Fruit fly (Drosophila melanogaster) whole organism, embryonic: ENCODE data around the gene CG10550.

Source experiments
- Atf6 ChIP-seq: fragments of 200-800 bp; sonication (Bioruptor generic); IDR thresholded peaks from 2 replicates; pipeline ENCODE4 v1.3.6; 2022; ENCODE audit warnings: missing biosample characterization, missing genetic modification characterization
- CG11085 ChIP-seq: fragments of 200-800 bp; sonication (Bioruptor generic); IDR thresholded peaks from 2 replicates; pipeline ENCODE4 v1.3.6; 2022; ENCODE audit warnings: missing biosample characterization, missing genetic modification characterization
- CG11093 ChIP-seq: fragments of 200-800 bp; sonication (Bioruptor generic); IDR thresholded peaks from 3 replicates; pipeline ENCODE4 v1.3.6; 2022; ENCODE audit warnings: missing biosample characterization, missing genetic modification characterization
- CG14860 ChIP-seq: fragments of 200-800 bp; sonication (Bioruptor generic); IDR thresholded peaks from 3 replicates; pipeline ENCODE4 v1.3.6; 2022; ENCODE audit warnings: missing biosample characterization, missing genetic modification characterization; ENCODE audit not compliant: partially characterized antibody
- CG15601 ChIP-seq: fragments of 200-800 bp; sonication (Bioruptor generic); optimal IDR thresholded peaks from 3 replicates; lab custom pipeline; 2019; ENCODE audit warnings: missing biosample characterization, mild to moderate bottlenecking, missing genetic modification characterization, moderate library complexity
- CG17568 ChIP-seq: fragments of 200-800 bp; sonication (Bioruptor generic); optimal IDR thresholded peaks from 2 replicates; lab custom pipeline; 2018; ENCODE audit warnings: missing biosample characterization, mild to moderate bottlenecking, missing genetic modification characterization, moderate library complexity
- CG18619 ChIP-seq: fragments of 200-800 bp; sonication (Bioruptor generic); optimal IDR thresholded peaks from 3 replicates; lab custom pipeline; 2017; ENCODE audit warnings: missing biosample characterization, mild to moderate bottlenecking, missing genetic modification characterization
- CG30403 ChIP-seq: fragments of 200-800 bp; sonication (Bioruptor generic); optimal IDR thresholded peaks from 3 replicates; lab custom pipeline; 2016; ENCODE audit warnings: missing biosample characterization, missing genetic modification characterization
- CG4360 ChIP-seq: fragments of 200-800 bp; sonication (Bioruptor generic); IDR thresholded peaks from 2 replicates; pipeline ENCODE4 v1.3.6; 2022; ENCODE audit warnings: missing biosample characterization, missing genetic modification characterization
- CG6175 ChIP-seq: fragments of 200-800 bp; sonication (Bioruptor generic); IDR thresholded peaks from 3 replicates; pipeline ENCODE4 v1.3.6; 2022; ENCODE audit warnings: missing biosample characterization, missing genetic modification characterization
- CG6272 ChIP-seq: fragments of 200-800 bp; sonication (Bioruptor generic); IDR thresholded peaks from 2 replicates; pipeline ENCODE4 v1.3.6; 2022; ENCODE audit warnings: missing biosample characterization, missing genetic modification characterization
- CG6765 ChIP-seq: fragments of 200-800 bp; sonication (Bioruptor generic); optimal IDR thresholded peaks from 3 replicates; lab custom pipeline; 2017; ENCODE audit warnings: missing biosample characterization, mild to moderate bottlenecking, missing genetic modification characterization
- CG6854 ChIP-seq: fragments of 200-800 bp; sonication (Bioruptor generic); optimal IDR thresholded peaks from 3 replicates; lab custom pipeline; 2017; ENCODE audit warnings: missing biosample characterization, mild to moderate bottlenecking, missing genetic modification characterization
- CG8388 ChIP-seq: fragments of 200-800 bp; sonication (Bioruptor generic); optimal IDR thresholded peaks from 2 replicates; lab custom pipeline; 2019; ENCODE audit warnings: missing biosample characterization, mild to moderate bottlenecking, missing genetic modification characterization, moderate library complexity
- Camta ChIP-seq: fragments of 200-800 bp; sonication (Bioruptor generic); optimal IDR thresholded peaks from 2 replicates; lab custom pipeline; 2016; ENCODE audit warnings: missing biosample characterization, missing genetic modification characterization
- CoRest ChIP-seq: fragments of 200-800 bp; sonication (Bioruptor generic); optimal IDR thresholded peaks from 3 replicates; lab custom pipeline; 2018; ENCODE audit warnings: missing biosample characterization, mild to moderate bottlenecking, missing genetic modification characterization, moderate library complexity
- CrebB ChIP-seq: fragments of 200-800 bp; sonication (Bioruptor generic); optimal IDR thresholded peaks from 3 replicates; lab custom pipeline; 2018; ENCODE audit warnings: missing biosample characterization, mild to moderate bottlenecking, missing genetic modification characterization
- D ChIP-seq, 2 experiments: fragments of 200-800 bp in 1 of 2; fragments of >200 bp in 1 of 2; sonication (Bioruptor generic) in 1 of 2; optimal IDR thresholded peaks; 2 replicates in 1 of 2; 3 replicates in 1 of 2; lab custom pipeline; 2017; ENCODE audit warnings: mild to moderate bottlenecking in 1 of 2, missing biosample characterization in 1 of 2, missing genetic modification characterization in 1 of 2, missing genetic modification reagents in 1 of 2
- D19B ChIP-seq: fragments of 200-800 bp; sonication (Bioruptor generic); optimal IDR thresholded peaks from 2 replicates; lab custom pipeline; 2017; ENCODE audit warnings: missing biosample characterization, mild to moderate bottlenecking, missing genetic modification characterization
- Dad ChIP-seq: fragments of 200-800 bp; sonication (Bioruptor generic); optimal IDR thresholded peaks from 3 replicates; lab custom pipeline; 2016; ENCODE audit warnings: missing biosample characterization, missing genetic modification characterization
- Dref ChIP-seq: fragments of 200-800 bp; sonication (Bioruptor generic); IDR thresholded peaks from 2 replicates; pipeline ENCODE4 v1.3.6; 2022; ENCODE audit warnings: missing biosample characterization, missing genetic modification characterization
- ERR ChIP-seq: fragments of 200-800 bp; sonication (Bioruptor generic); optimal IDR thresholded peaks from 2 replicates; lab custom pipeline; 2016; ENCODE audit warnings: missing biosample characterization, missing genetic modification characterization
- Ets97D ChIP-seq: fragments of 200-800 bp; sonication (Bioruptor generic); optimal IDR thresholded peaks from 3 replicates; lab custom pipeline; 2016; ENCODE audit warnings: missing biosample characterization, missing genetic modification characterization
- HLH4C ChIP-seq: fragments of 200-800 bp; sonication (Bioruptor generic); IDR thresholded peaks from 3 replicates; pipeline ENCODE4 v1.3.6; 2022; ENCODE audit warnings: missing biosample characterization, missing genetic modification characterization; ENCODE audit not compliant: partially characterized antibody
- HLH54F ChIP-seq: fragments of 200-800 bp; sonication (Bioruptor generic); optimal IDR thresholded peaks from 3 replicates; lab custom pipeline; 2016; ENCODE audit warnings: missing biosample characterization, missing genetic modification characterization
- Hr51 ChIP-seq, 2 experiments: fragments of 200-800 bp; sonication (Bioruptor generic); optimal IDR thresholded peaks; 2 replicates in 1 of 2; 3 replicates in 1 of 2; lab custom pipeline; 2016 to 2018; ENCODE audit warnings: missing biosample characterization in 2 of 2, missing genetic modification characterization in 2 of 2, mild to moderate bottlenecking in 1 of 2, moderate library complexity in 1 of 2
- Mad ChIP-seq: fragments of 200-800 bp; sonication (Bioruptor generic); optimal IDR thresholded peaks from 2 replicates; lab custom pipeline; 2016; ENCODE audit warnings: missing biosample characterization, missing genetic modification characterization
- Med ChIP-seq: fragments of 200-800 bp; sonication (Bioruptor generic); peaks from one replicate; lab custom pipeline; 2016; ENCODE audit warnings: missing biosample characterization, missing genetic modification characterization, mild to moderate bottlenecking, inconsistent platforms, moderate library complexity
- NC2α ChIP-seq: fragments of 200-800 bp; sonication (Bioruptor generic); optimal IDR thresholded peaks from 2 replicates; lab custom pipeline; 2016; ENCODE audit warnings: missing biosample characterization, missing genetic modification characterization
- NC2β ChIP-seq: fragments of 200-800 bp; sonication (Bioruptor generic); optimal IDR thresholded peaks from 2 replicates; lab custom pipeline; 2016; ENCODE audit warnings: missing biosample characterization, missing genetic modification characterization
- Oli ChIP-seq: fragments of 200-800 bp; sonication (Bioruptor generic); optimal IDR thresholded peaks from 2 replicates; lab custom pipeline; 2018; ENCODE audit warnings: missing biosample characterization, mild to moderate bottlenecking, missing genetic modification characterization, moderate library complexity
- Opbp ChIP-seq: fragments of 200-800 bp; sonication (Bioruptor generic); IDR thresholded peaks from 3 replicates; pipeline ENCODE4 v1.3.6; 2022; ENCODE audit warnings: missing biosample characterization, missing genetic modification characterization; ENCODE audit not compliant: partially characterized antibody
- Poxn ChIP-seq: fragments of 200-800 bp; sonication (Bioruptor generic); IDR thresholded peaks from 2 replicates; pipeline ENCODE4 v1.3.6; 2022; ENCODE audit warnings: missing biosample characterization, missing genetic modification characterization
- ac ChIP-seq: fragments of 200-800 bp; sonication (Bioruptor generic); optimal IDR thresholded peaks from 3 replicates; lab custom pipeline; 2017; ENCODE audit warnings: missing biosample characterization, mild to moderate bottlenecking, missing genetic modification characterization
- bbx ChIP-seq: fragments of 200-800 bp; sonication (Bioruptor generic); IDR thresholded peaks from 2 replicates; pipeline ENCODE4 v1.3.6; 2022; ENCODE audit warnings: missing biosample characterization, missing genetic modification characterization; ENCODE audit not compliant: partially characterized antibody
- cato ChIP-seq: fragments of 200-800 bp; sonication (Bioruptor generic); optimal IDR thresholded peaks from 2 replicates; lab custom pipeline; 2016; ENCODE audit warnings: missing biosample characterization, missing genetic modification characterization, borderline replicate concordance
- dmrt99B ChIP-seq: fragments of 200-800 bp; sonication (Bioruptor generic); optimal IDR thresholded peaks from 2 replicates; lab custom pipeline; 2018; ENCODE audit warnings: missing biosample characterization, mild to moderate bottlenecking, missing genetic modification characterization, moderate library complexity
- exex ChIP-seq: fragments of 200-800 bp; sonication (Bioruptor generic); optimal IDR thresholded peaks from 4 replicates; lab custom pipeline; 2018; ENCODE audit warnings: missing biosample characterization, mild to moderate bottlenecking, missing genetic modification characterization, moderate library complexity
- gsb-n ChIP-seq: fragments of 200-800 bp; sonication (Bioruptor generic); optimal IDR thresholded peaks from 3 replicates; lab custom pipeline; 2018; ENCODE audit warnings: missing biosample characterization, mild to moderate bottlenecking, missing genetic modification characterization
- ind ChIP-seq: fragments of 200-800 bp; sonication (Bioruptor generic); optimal IDR thresholded peaks from 3 replicates; lab custom pipeline; 2016; ENCODE audit warnings: missing biosample characterization, missing genetic modification characterization
- jumu ChIP-seq: fragments of 200-800 bp; sonication (Bioruptor generic); optimal IDR thresholded peaks from 3 replicates; lab custom pipeline; 2016; ENCODE audit warnings: missing biosample characterization, missing genetic modification characterization
- maf-S ChIP-seq: fragments of 200-800 bp; sonication (Bioruptor generic); optimal IDR thresholded peaks from 2 replicates; lab custom pipeline; 2016; ENCODE audit warnings: missing biosample characterization, missing genetic modification characterization
- nerfin-1 ChIP-seq: fragments of 200-800 bp; sonication (Bioruptor generic); optimal IDR thresholded peaks from 3 replicates; lab custom pipeline; 2019; ENCODE audit warnings: missing biosample characterization, mild to moderate bottlenecking, missing genetic modification characterization, moderate library complexity
- rib ChIP-seq: fragments of 200-800 bp; sonication (Bioruptor generic); IDR thresholded peaks from 2 replicates; pipeline ENCODE4 v1.3.6; 2022; ENCODE audit warnings: missing biosample characterization, missing genetic modification characterization
- run ChIP-seq: fragments of 200-800 bp; sonication (Bioruptor generic); optimal IDR thresholded peaks from 3 replicates; lab custom pipeline; 2018; ENCODE audit warnings: missing biosample characterization, mild to moderate bottlenecking, missing genetic modification characterization
- sqz ChIP-seq: fragments of 200-800 bp; sonication (Bioruptor generic); optimal IDR thresholded peaks from 3 replicates; lab custom pipeline; 2018; ENCODE audit warnings: missing biosample characterization, mild to moderate bottlenecking, missing genetic modification characterization
- tll ChIP-seq, 2 experiments: fragments of 200-800 bp in 1 of 2; fragments of >200 bp in 1 of 2; sonication (Bioruptor generic) in 1 of 2; optimal IDR thresholded peaks; 2 replicates each; lab custom pipeline; 2017 to 2019; ENCODE audit warnings: missing biosample characterization in 2 of 2, missing genetic modification characterization in 2 of 2, mild to moderate bottlenecking in 1 of 2, moderate library complexity in 1 of 2
- tx ChIP-seq: fragments of 200-800 bp; sonication (Bioruptor generic); optimal IDR thresholded peaks from 2 replicates; lab custom pipeline; 2016; ENCODE audit warnings: missing biosample characterization, missing genetic modification characterization
- zfh1 ChIP-seq: fragments of 200-800 bp; sonication (Bioruptor generic); IDR thresholded peaks from 3 replicates; pipeline ENCODE4 v1.3.6; 2022; ENCODE audit warnings: missing biosample characterization, missing genetic modification characterization

CG10550 gene

DNA sequence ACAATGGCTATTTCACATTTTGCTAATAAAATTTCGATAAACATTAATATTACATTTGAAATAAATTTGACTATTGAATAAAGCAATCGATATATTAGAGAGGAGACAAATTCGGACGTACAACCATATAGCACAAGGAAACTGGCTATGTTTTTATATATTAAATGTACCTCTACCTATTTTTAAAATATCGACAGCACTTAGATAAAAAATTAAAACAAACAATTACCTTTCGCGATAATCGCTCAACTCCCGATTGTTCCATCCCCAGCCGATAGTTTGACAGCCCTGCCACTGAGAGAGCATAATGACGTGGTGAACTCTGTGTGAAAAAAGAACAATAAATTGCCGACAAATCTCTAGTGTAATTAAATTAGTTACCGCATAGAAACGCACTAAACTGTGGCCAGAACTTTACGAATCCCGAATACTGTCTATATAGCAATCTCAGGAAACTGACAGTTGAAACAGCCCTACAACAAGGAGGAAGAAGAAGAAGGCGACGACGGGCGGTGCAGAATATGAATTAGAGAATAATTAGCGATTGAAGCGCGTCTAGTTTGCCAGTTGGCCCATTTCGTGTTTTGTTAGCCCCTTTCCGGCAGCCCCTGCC lies 49.5 kb downstream of the CG10550 start, which contains the start of gene CG11857 (continued):
- peak; percentile 88 for TF ChIP-seq CG6854 (GFP tag; lab: Kevin White, UChicago)
- peak; percentile 98 for TF ChIP-seq CG6175
- peak; percentile 99 for TF ChIP-seq CG11085 (GFP tag; lab: Robert Waterston, UW)
- peak; percentile 96 for TF ChIP-seq CrebB (tag; lab: Kevin White, UChicago)
- peak; percentile 90 for TF ChIP-seq D19B (GFP tag; lab: Kevin White, UChicago)
- no peak for TF ChIP-seq CG17568
- peak; percentile 97 for TF ChIP-seq cato
- peak; percentile 99 for TF ChIP-seq rib (GFP tag; lab: Robert Waterston, UW)
- TF ChIP-seq CG6765 (GFP tag; lab: Kevin White, UChicago) = peak; percentile 87
- peak; percentile 97 for TF ChIP-seq CG18619 (GFP tag; lab: Kevin White, UChicago)
- peak; percentile 96 for TF ChIP-seq NC2β
- TF ChIP-seq Poxn (GFP tag; lab: Robert Waterston, UW) = peak; percentile 97
- peak; percentile 45 to 68 for TF ChIP-seq tll (GFP tag; optimal IDR thresholded peaks at IDR 0.05; lab: Kevin White, UChicago)
- TF ChIP-seq CG4360 = peak; percentile 75
- TF ChIP-seq CoRest (tag; lab: Kevin White, UChicago) = peak; percentile 99
- TF ChIP-seq run (tag; lab: Kevin White, UChicago) = peak; percentile 80
- TF ChIP-seq HLH4C (GFP tag; lab: Robert Waterston, UW) = peak; percentile 99
- TF ChIP-seq CG30403 (GFP tag; lab: Kevin White, UChicago) = peak; percentile 99
- TF ChIP-seq jumu (GFP tag; lab: Kevin White, UChicago) = peak; percentile 97
- TF ChIP-seq Hr51 (GFP tag; optimal IDR thresholded peaks at IDR 0.05; lab: Kevin White, UChicago) = peak; percentile 96 to 99
- TF ChIP-seq Mad = peak; percentile 98
- peak; percentile 98 for TF ChIP-seq HLH54F (GFP tag; lab: Kevin White, UChicago)
- peak; percentile 98 for TF ChIP-seq Camta (GFP tag; lab: Kevin White, UChicago)
- no peak for TF ChIP-seq D (optimal IDR thresholded peaks at IDR 0.05; lab: Kevin White, UChicago)
- peak; percentile 96 for TF ChIP-seq D (GFP tag; optimal IDR thresholded peaks at IDR 0.05; lab: Kevin White, UChicago)
- TF ChIP-seq sqz (GFP tag; lab: Kevin White, UChicago) = no peak
- peak; percentile 95 for TF ChIP-seq CG8388 (GFP tag; lab: Kevin White, UChicago)
- peak; percentile 99 for TF ChIP-seq zfh1 (GFP tag; lab: Robert Waterston, UW)
- peak; percentile 95 for TF ChIP-seq nerfin-1
- TF ChIP-seq exex (tag; lab: Kevin White, UChicago) = peak; percentile 89
- TF ChIP-seq ERR (GFP tag; lab: Kevin White, UChicago) = peak; percentile 95
- TF ChIP-seq Dref (GFP tag; lab: Robert Waterston, UW) = peak; percentile 81
- TF ChIP-seq CG11093 = peak; percentile 99
- peak; percentile 97 for TF ChIP-seq Dad (GFP tag; lab: Kevin White, UChicago)
- TF ChIP-seq Atf6 (GFP tag; lab: Robert Waterston, UW) = peak; percentile 98
- TF ChIP-seq Opbp = peak; percentile 99
- peak; percentile 96 for TF ChIP-seq dmrt99B (tag; lab: Kevin White, UChicago)
- peak; percentile 89 for TF ChIP-seq ac
- TF ChIP-seq NC2α (GFP tag; lab: Kevin White, UChicago) = peak; percentile 90
- TF ChIP-seq Oli (tag; lab: Kevin White, UChicago) = peak; percentile 96
- TF ChIP-seq maf-S (GFP tag; lab: Kevin White, UChicago) = peak; percentile 98
- peak; percentile 96 for TF ChIP-seq tx (GFP tag; lab: Kevin White, UChicago)
- peak; percentile 99 for TF ChIP-seq ind (GFP tag; lab: Kevin White, UChicago)
- peak; percentile 98 for TF ChIP-seq bbx (GFP tag; lab: Robert Waterston, UW)
- TF ChIP-seq Med (GFP tag; lab: Kevin White, UChicago) = peak; percentile 100
- peak; percentile 100 for TF ChIP-seq CG14860 (GFP tag; lab: Robert Waterston, UW)
- TF ChIP-seq gsb-n (tag; lab: Kevin White, UChicago) = peak; percentile 95
- peak; percentile 99 for TF ChIP-seq CG6272
- TF ChIP-seq CG15601 (tag; lab: Kevin White, UChicago) = peak; percentile 96
- TF ChIP-seq Ets97D (GFP tag; lab: Kevin White, UChicago) = peak; percentile 95
